Fruit fly (Drosophila melanogaster) whole organism, embryonic: ENCODE results near the gene CG14300.

Source experiments
- CG31441 ChIP-seq: fragments of 200-800 bp; sonication (Bioruptor generic); IDR thresholded peaks from 2 replicates; pipeline ENCODE4 v1.3.6; 2022; ENCODE audit warnings: missing biosample characterization, missing genetic modification characterization
- chn ChIP-seq: fragments of 200-800 bp; sonication (Bioruptor generic); optimal IDR thresholded peaks from 2 replicates; lab custom pipeline; 2016; ENCODE audit warnings: missing biosample characterization, missing genetic modification characterization

DNA sequence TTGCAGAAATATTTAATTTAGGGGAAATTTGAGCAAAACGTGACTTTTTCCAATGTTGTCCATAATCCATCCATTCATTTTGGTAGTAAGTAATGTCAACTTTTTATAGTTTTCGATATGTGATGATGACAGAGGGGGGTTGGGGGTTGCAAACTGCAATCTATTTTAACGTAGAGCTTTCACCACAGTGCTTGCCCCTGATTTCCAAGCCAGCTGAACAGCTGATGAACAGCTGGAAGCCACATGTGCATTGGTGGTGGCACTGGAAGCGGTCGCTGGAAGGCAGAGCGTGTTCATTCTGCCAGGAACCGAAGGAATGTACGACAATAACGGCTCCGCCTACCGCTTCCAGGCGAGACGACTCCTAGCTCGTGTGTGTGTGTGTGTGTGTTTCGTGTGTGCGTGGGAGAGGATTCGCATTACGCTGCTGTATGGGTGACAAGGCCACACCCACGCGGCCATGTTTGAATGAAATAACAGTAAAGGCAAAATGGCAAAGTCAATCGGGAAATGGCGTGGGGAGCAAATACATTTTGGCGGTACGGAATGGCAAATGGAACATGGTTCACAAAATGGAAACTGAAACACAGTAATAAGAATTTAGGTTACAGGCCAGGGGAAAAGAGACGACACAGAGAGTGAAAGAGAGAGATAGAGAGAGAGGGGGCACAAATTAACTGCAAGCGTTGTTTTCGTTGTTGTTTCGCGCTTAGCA lies 5.5 kb upstream of the CG14300 start:
- no peak for TF ChIP-seq chn
- no peak for TF ChIP-seq CG31441
